Worm (Caenorhabditis elegans) whole organism, L3 larva: ENCODE data around the gene Y57A10C.1.

Experiments used
- R02D3.7 ChIP-seq: fragments of 150-350 bp; optimal IDR thresholded peaks from 2 replicates; lab custom pipeline; 2014; ENCODE audit warnings: missing biosample characterization, missing genetic modification characterization
- aly-2 ChIP-seq: fragments of 150-350 bp; optimal IDR thresholded peaks from 2 replicates; lab custom pipeline; 2014; ENCODE audit warnings: missing biosample characterization, missing genetic modification characterization
- ama-1 ChIP-seq: fragments of 150-350 bp; optimal IDR thresholded peaks from 2 replicates; lab custom pipeline; 2018
- ceh-16 ChIP-seq: sonication (generic microtip); optimal IDR thresholded peaks from 2 replicates; lab custom pipeline; 2017; ENCODE audit warnings: missing biosample characterization, missing genetic modification characterization
- ceh-28 ChIP-seq: fragments of 150-350 bp; optimal IDR thresholded peaks from 2 replicates; lab custom pipeline; 2014; ENCODE audit warnings: missing biosample characterization, missing genetic modification reagents, missing genetic modification characterization
- ceh-82 ChIP-seq: fragments of 150-350 bp; optimal IDR thresholded peaks from 2 replicates; lab custom pipeline; 2014; ENCODE audit warnings: missing biosample characterization, missing genetic modification characterization
- ceh-9 ChIP-seq: sonication (generic microtip); optimal IDR thresholded peaks from 2 replicates; lab custom pipeline; 2018; ENCODE audit warnings: missing biosample characterization, missing genetic modification characterization
- daf-12 ChIP-seq: fragments of 150-350 bp; optimal IDR thresholded peaks from 2 replicates; lab custom pipeline; 2014; ENCODE audit warnings: missing biosample characterization, missing genetic modification reagents, missing genetic modification characterization
- egl-27 ChIP-seq: sonication (generic microtip); optimal IDR thresholded peaks from 4 replicates; lab custom pipeline; 2017; ENCODE audit warnings: missing biosample characterization, missing genetic modification reagents, missing genetic modification characterization
- egl-5 ChIP-seq: fragments of 150-350 bp; optimal IDR thresholded peaks from 2 replicates; lab custom pipeline; 2017; ENCODE audit warnings: missing biosample characterization, missing genetic modification reagents, missing genetic modification characterization, inconsistent platforms
- elt-1 ChIP-seq: fragments of 150-350 bp; optimal IDR thresholded peaks from 2 replicates; lab custom pipeline; 2014; ENCODE audit warnings: missing biosample characterization, missing genetic modification characterization
- elt-2 ChIP-seq: sonication (generic microtip); optimal IDR thresholded peaks from 2 replicates; lab custom pipeline; 2016; ENCODE audit warnings: missing genetic modification reagents, mild to moderate bottlenecking, missing genetic modification characterization, missing compliant biosample characterization
- elt-3 ChIP-seq, 3 experiments: fragments of 150-350 bp in 1 of 3; sonication (generic microtip) in 2 of 3; optimal IDR thresholded peaks; 2 replicates in 2 of 3; 4 replicates in 1 of 3; lab custom pipeline; 2014 to 2017; ENCODE audit warnings: missing biosample characterization in 3 of 3, missing genetic modification characterization in 3 of 3
- eor-1 ChIP-seq, 2 experiments: fragments of 150-350 bp; optimal IDR thresholded peaks; 2 replicates each; lab custom pipeline; 2014 to 2018; ENCODE audit warnings: missing biosample characterization in 2 of 2, missing genetic modification characterization in 2 of 2
- fkh-10 ChIP-seq: sonication (generic microtip); optimal IDR thresholded peaks from 2 replicates; lab custom pipeline; 2017; ENCODE audit warnings: missing biosample characterization, missing genetic modification reagents, missing genetic modification characterization
- fkh-2 ChIP-seq: fragments of 150-350 bp; optimal IDR thresholded peaks from 2 replicates; lab custom pipeline; 2014; ENCODE audit warnings: missing biosample characterization, missing genetic modification reagents, missing genetic modification characterization
- fos-1 ChIP-seq: fragments of 150-350 bp; optimal IDR thresholded peaks from 2 replicates; lab custom pipeline; 2014; ENCODE audit warnings: missing biosample characterization, missing genetic modification characterization
- hmg-11 ChIP-seq: sonication (generic microtip); optimal IDR thresholded peaks from 2 replicates; lab custom pipeline; 2016; ENCODE audit warnings: missing genetic modification characterization, missing compliant biosample characterization
- jun-1 ChIP-seq: fragments of 150-350 bp; optimal IDR thresholded peaks from 2 replicates; lab custom pipeline; 2014; ENCODE audit warnings: missing biosample characterization, missing genetic modification reagents, missing genetic modification characterization
- lin-15B ChIP-seq: fragments of 150-350 bp; optimal IDR thresholded peaks from 2 replicates; lab custom pipeline; 2014; ENCODE audit warnings: missing biosample characterization, missing genetic modification characterization
- mdl-1 ChIP-seq: fragments of 150-350 bp; optimal IDR thresholded peaks from 2 replicates; lab custom pipeline; 2014; ENCODE audit warnings: missing biosample characterization, missing genetic modification characterization
- nhr-12 ChIP-seq: fragments of 150-350 bp; optimal IDR thresholded peaks from 2 replicates; lab custom pipeline; 2014; ENCODE audit warnings: missing biosample characterization, missing genetic modification characterization
- nhr-23 ChIP-seq: fragments of 150-350 bp; optimal IDR thresholded peaks from 2 replicates; lab custom pipeline; 2014; ENCODE audit warnings: missing biosample characterization, missing genetic modification reagents, missing genetic modification characterization
- nhr-237 ChIP-seq: fragments of 150-350 bp; optimal IDR thresholded peaks from 2 replicates; lab custom pipeline; 2014; ENCODE audit warnings: missing biosample characterization, missing genetic modification characterization
- nhr-28 ChIP-seq: fragments of 150-350 bp; optimal IDR thresholded peaks from 2 replicates; lab custom pipeline; 2014; ENCODE audit warnings: missing biosample characterization, missing genetic modification characterization
- nhr-43 ChIP-seq: sonication (generic microtip); optimal IDR thresholded peaks from 2 replicates; lab custom pipeline; 2016; ENCODE audit warnings: mild to moderate bottlenecking, missing genetic modification characterization, missing compliant biosample characterization; ENCODE audit not compliant: poor library complexity, severe bottlenecking
- nhr-67 ChIP-seq: fragments of 150-350 bp; optimal IDR thresholded peaks from 2 replicates; lab custom pipeline; 2014; ENCODE audit warnings: missing biosample characterization, missing genetic modification characterization
- pha-4 ChIP-seq: fragments of 150-350 bp; optimal IDR thresholded peaks from 2 replicates; lab custom pipeline; 2014; ENCODE audit warnings: missing biosample characterization, missing genetic modification reagents, missing genetic modification characterization
- pqm-1 ChIP-seq: fragments of 150-350 bp; optimal IDR thresholded peaks from 2 replicates; lab custom pipeline; 2017; ENCODE audit warnings: missing biosample characterization, missing genetic modification characterization, inconsistent platforms
- skn-1 ChIP-seq: fragments of 150-350 bp; optimal IDR thresholded peaks from 2 replicates; lab custom pipeline; 2014; ENCODE audit warnings: missing biosample characterization, missing genetic modification characterization
- tbx-2 ChIP-seq: sonication (generic microtip); optimal IDR thresholded peaks from 2 replicates; lab custom pipeline; 2016; ENCODE audit warnings: mild to moderate bottlenecking, missing genetic modification characterization, missing compliant biosample characterization
- unc-39 ChIP-seq: sonication (generic microtip); optimal IDR thresholded peaks from 4 replicates; lab custom pipeline; 2017; ENCODE audit warnings: missing biosample characterization, missing genetic modification characterization
- unc-62 ChIP-seq: fragments of 150-350 bp; sonication (generic microtip); optimal IDR thresholded peaks from 4 replicates; lab custom pipeline; 2014; ENCODE audit warnings: missing biosample characterization, missing genetic modification reagents, missing genetic modification characterization
- zag-1 ChIP-seq: fragments of 150-350 bp; optimal IDR thresholded peaks from 2 replicates; lab custom pipeline; 2014; ENCODE audit warnings: missing biosample characterization, missing genetic modification characterization
- ztf-11 ChIP-seq: fragments of 150-350 bp; optimal IDR thresholded peaks from 2 replicates; lab custom pipeline; 2014; ENCODE audit warnings: missing biosample characterization, missing genetic modification characterization
- ztf-4 ChIP-seq: fragments of 150-350 bp; optimal IDR thresholded peaks from 2 replicates; lab custom pipeline; 2014; ENCODE audit warnings: missing biosample characterization, missing genetic modification characterization

Gene Y57A10C.1

ce11 chrII:12457275-12457674 lies 45.0 kb upstream of the Y57A10C.1 start, which contains the start of gene sre-38:
Gene sre-38, plus strand, starts transcription at chrII:12457575.
- TF ChIP-seq unc-62 (GFP tag; lab: Kevin White, UChicago) (no peak), nhr-43 (no peak), aly-2 (no peak), ceh-16 (tag; lab: Kevin White, UChicago) (no peak), elt-1 (tag; lab: Kevin White, UChicago) (no peak), nhr-12 (tag; lab: Kevin White, UChicago) (no peak), hmg-11 (no peak), fkh-10 (no peak), nhr-28 (tag; lab: Kevin White, UChicago) (no peak), nhr-23 (no peak), egl-5 (tag; lab: Kevin White, UChicago) (no peak), ceh-82 (tag; lab: Kevin White, UChicago) (no peak), ceh-9 (tag; lab: Kevin White, UChicago) (no peak), skn-1 (tag; lab: Kevin White, UChicago) (no peak)
- TF ChIP-seq, all 47 proteins: peak for 0

ce11 chrII:12456633-12457032 lies 44.3 kb upstream of the Y57A10C.1 start, which contains the start of gene sre-32:
Gene sre-32, minus strand, starts transcription at chrII:12456733.
- TF ChIP-seq elt-3 (tag; optimal IDR thresholded peaks at IDR 0.05; lab: Kevin White, UChicago) (no peak), R02D3.7 (no peak), fkh-10 (no peak), zag-1 (no peak), ceh-82 (tag; lab: Kevin White, UChicago) (no peak), ceh-16 (tag; lab: Kevin White, UChicago) (no peak), unc-39 (no peak), eor-1 (tag; optimal IDR thresholded peaks at IDR 0.05; lab: Kevin White, UChicago) (no peak), ztf-4 (no peak), fos-1 (no peak), skn-1 (tag; lab: Kevin White, UChicago) (no peak)

- TF ChIP-seq elt-3 (tag; optimal IDR thresholded peaks at IDR 0.05; lab: Kevin White, UChicago) (no peak), ceh-82 (tag; lab: Kevin White, UChicago) (no peak), ztf-11 (tag; lab: Kevin White, UChicago) (no peak), egl-5 (tag; lab: Kevin White, UChicago) (no peak), eor-1 (tag; optimal IDR thresholded peaks at IDR 0.05; lab: Kevin White, UChicago) (no peak), lin-15B (tag; lab: Kevin White, UChicago) (no peak), nhr-237 (tag; lab: Kevin White, UChicago) (no peak), nhr-23 (no peak), ceh-28 (tag; lab: Kevin White, UChicago) (no peak)
Measured at ce11 chrII:12452754-12453352, 40.5 kb upstream of the Y57A10C.1 start, which contains the start of the genes sre-35 and sre-33. Gene sre-35, minus strand, starts transcription at chrII:12452854. Gene sre-33, plus strand, starts transcription at chrII:12453302.

ce11 chrII:12449849-12450248 lies 37.5 kb upstream of the Y57A10C.1 start, which contains the start of gene sre-34:
Gene sre-34, plus strand, starts transcription at chrII:12450149.
- no peak for TF ChIP-seq elt-2 (tag; lab: Kevin White, UChicago)
- no peak for TF ChIP-seq fos-1
- no peak for TF ChIP-seq pqm-1 (tag; lab: Kevin White, UChicago)
- TF ChIP-seq fkh-2 (tag; lab: Kevin White, UChicago) = no peak
- TF ChIP-seq tbx-2 = no peak
- TF ChIP-seq mdl-1 = no peak
- TF ChIP-seq ama-1 (lab: Kevin White, UChicago) = no peak
- TF ChIP-seq nhr-67 (tag; lab: Kevin White, UChicago) = no peak
- no peak for TF ChIP-seq pha-4 (tag; lab: Kevin White, UChicago)
- TF ChIP-seq egl-27 (tag; lab: Kevin White, UChicago) = no peak
- TF ChIP-seq elt-3 (tag; optimal IDR thresholded peaks at IDR 0.05; lab: Kevin White, UChicago) = no peak
- TF ChIP-seq daf-12 (tag; lab: Kevin White, UChicago) = no peak
- no peak for TF ChIP-seq fkh-10
- TF ChIP-seq R02D3.7 = no peak
- TF ChIP-seq eor-1 (tag; optimal IDR thresholded peaks at IDR 0.05; lab: Kevin White, UChicago) = no peak
- no peak for TF ChIP-seq jun-1 (tag; lab: Kevin White, UChicago)
- TF ChIP-seq ceh-28 (tag; lab: Kevin White, UChicago) = no peak
- no peak for TF ChIP-seq aly-2
